Fruit fly (Drosophila melanogaster) whole organism, prepupa: ENCODE results near the gene CG4743.

Experiments used
- Blimp-1 ChIP-seq: fragments of 200-800 bp; sonication (Bioruptor generic); optimal IDR thresholded peaks from 3 replicates; lab custom pipeline; 2017; ENCODE audit warnings: missing biosample characterization, missing genetic modification characterization, mild to moderate bottlenecking, moderate library complexity, missing genetic modification reagents
- CG34406 ChIP-seq: fragments of 200-800 bp; sonication (Bioruptor generic); optimal IDR thresholded peaks from 3 replicates; lab custom pipeline; 2016; ENCODE audit warnings: missing biosample characterization, missing genetic modification characterization
- CG8119 ChIP-seq: fragments of 200-800 bp; sonication (Bioruptor generic); IDR thresholded peaks from 3 replicates; pipeline ENCODE4 v1.3.6; 2022; ENCODE audit warnings: missing biosample characterization, missing genetic modification characterization
- CG9139 ChIP-seq: fragments of 200-800 bp; sonication (Bioruptor generic); optimal IDR thresholded peaks from 3 replicates; lab custom pipeline; 2017; ENCODE audit warnings: missing biosample characterization, mild to moderate bottlenecking, missing genetic modification characterization
- Sox102F ChIP-seq: fragments of 200-800 bp; sonication (Bioruptor generic); optimal IDR thresholded peaks from 2 replicates; lab custom pipeline; 2016; ENCODE audit warnings: missing biosample characterization, mild to moderate bottlenecking, missing genetic modification characterization
- acj6 ChIP-seq: fragments of 200-800 bp; sonication (Bioruptor generic); optimal IDR thresholded peaks from 3 replicates; lab custom pipeline; 2016; ENCODE audit warnings: missing biosample characterization, missing genetic modification characterization
- dsx ChIP-seq: fragments of 200-800 bp; optimal IDR thresholded peaks from 3 replicates; lab custom pipeline; 2019; ENCODE audit warnings: missing biosample characterization, mild to moderate bottlenecking, missing genetic modification characterization, moderate library complexity; ENCODE audit not compliant: poor library complexity, severe bottlenecking
- spab ChIP-seq: fragments of 200-800 bp; sonication (Bioruptor generic); optimal IDR thresholded peaks from 2 replicates; lab custom pipeline; 2017; ENCODE audit warnings: missing biosample characterization, mild to moderate bottlenecking, missing genetic modification characterization, missing genetic modification reagents

DNA sequence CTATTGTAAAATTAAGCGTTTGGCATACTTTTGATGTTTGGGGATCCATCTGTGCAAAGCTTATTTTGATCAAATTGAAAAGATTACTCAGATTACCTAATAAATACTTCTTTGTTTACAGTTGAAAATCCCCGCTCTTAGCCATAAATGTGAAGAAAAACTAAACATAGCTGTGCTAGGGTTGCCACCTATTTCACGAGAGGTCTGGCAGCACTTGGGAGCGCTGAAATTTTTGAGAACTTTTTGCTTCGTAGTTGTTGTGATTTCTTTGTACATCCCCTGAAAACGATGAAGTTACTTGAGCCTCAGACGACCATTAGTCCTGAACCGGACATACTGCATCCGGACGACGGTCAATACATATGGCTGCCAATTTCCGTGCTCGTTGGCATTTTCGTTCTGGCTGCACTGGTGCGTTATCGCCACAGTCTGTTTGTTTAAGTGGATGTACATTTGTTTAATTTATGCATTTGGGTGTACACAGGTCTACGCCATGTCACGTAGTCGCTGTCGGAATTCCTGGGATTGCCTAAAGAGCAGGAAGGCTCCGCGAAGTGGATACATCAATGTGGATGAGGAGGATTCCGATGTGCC lies 1.8 kb downstream of the CG4743 start, which contains the start of the genes CG4730 and CG5039:
- no peak for TF ChIP-seq Sox102F (GFP tag; lab: Kevin White, UChicago)
- TF ChIP-seq dsx (GFP tag; lab: Kevin White, UChicago): no peak
- TF ChIP-seq CG8119: no peak
- TF ChIP-seq CG34406 (GFP tag; lab: Kevin White, UChicago): no peak
- no peak for TF ChIP-seq CG9139 (GFP tag; lab: Kevin White, UChicago)
- no peak for TF ChIP-seq acj6 (GFP tag; lab: Kevin White, UChicago)
- TF ChIP-seq spab (GFP tag; lab: Kevin White, UChicago): no peak
- TF ChIP-seq Blimp-1: no peak
